Fruit fly (Drosophila melanogaster): ENCODE results near the gene Raf.

dm6 chrX:2245931-2246330, 49.3 kb upstream of the Raf start, which contains the start of gene Or2a:
- no peak for TF ChIP-seq CTCF (optimal IDR thresholded peaks at IDR 0.05)
- TF ChIP-seq CG8478 (optimal IDR thresholded peaks at IDR 0.05): no peak

Measured in S2 (cell line).